Worm (Caenorhabditis elegans) whole organism, early embryonic: ENCODE results near the gene F23B12.4.

Experiments
- B0310.2 ChIP-seq: sonication (generic microtip); optimal IDR thresholded peaks from 2 replicates; lab custom pipeline; 2016; ENCODE audit warnings: mild to moderate bottlenecking, missing genetic modification characterization, missing compliant biosample characterization
- F13C5.2 ChIP-seq: sonication (generic microtip); optimal IDR thresholded peaks from 2 replicates; lab custom pipeline; 2017; ENCODE audit warnings: mild to moderate bottlenecking, missing genetic modification characterization, inconsistent platforms, missing compliant biosample characterization
- aly-1 ChIP-seq: sonication (generic microtip); optimal IDR thresholded peaks from 2 replicates; lab custom pipeline; 2016; ENCODE audit warnings: missing genetic modification characterization, missing compliant biosample characterization
- ama-1 ChIP-seq: fragments of 150-350 bp; optimal IDR thresholded peaks from 2 replicates; lab custom pipeline; 2014
- ceh-13 ChIP-seq: fragments of 200-800 bp; sonication (Bioruptor generic); optimal IDR thresholded peaks from 2 replicates; lab custom pipeline; 2018; ENCODE audit warnings: mild to moderate bottlenecking, missing genetic modification characterization, missing compliant biosample characterization
- ceh-36 ChIP-seq: sonication (generic microtip); optimal IDR thresholded peaks from 2 replicates; lab custom pipeline; 2016; ENCODE audit warnings: missing genetic modification characterization, inconsistent platforms, missing compliant biosample characterization
- ets-7 ChIP-seq: sonication (generic microtip); optimal IDR thresholded peaks from 2 replicates; lab custom pipeline; 2016; ENCODE audit warnings: missing genotype, missing genetic modification characterization, missing compliant biosample characterization
- flt-1 ChIP-seq: fragments of 200-800 bp; sonication (Bioruptor generic); IDR thresholded peaks from 2 replicates; pipeline ENCODE4 v1.3.6; 2022; ENCODE audit warnings: missing genetic modification characterization, missing compliant biosample characterization
- hmbx-1 ChIP-seq: sonication (generic microtip); optimal IDR thresholded peaks from 2 replicates; lab custom pipeline; 2016; ENCODE audit warnings: mild to moderate bottlenecking, missing genetic modification characterization, missing compliant biosample characterization
- hmg-4 ChIP-seq: fragments of 200-800 bp; sonication (Bioruptor generic); optimal IDR thresholded peaks from 2 replicates; lab custom pipeline; 2018; ENCODE audit warnings: mild to moderate bottlenecking, missing genetic modification characterization, missing compliant biosample characterization
- hnd-1 ChIP-seq: sonication (generic microtip); optimal IDR thresholded peaks from 2 replicates; lab custom pipeline; 2016; ENCODE audit warnings: missing genetic modification characterization, missing compliant biosample characterization
- pes-1 ChIP-seq: fragments of 200-800 bp; sonication (Bioruptor generic); IDR thresholded peaks from 2 replicates; pipeline ENCODE4 v1.3.6; 2022; ENCODE audit warnings: missing genetic modification reagents, missing genetic modification characterization, missing compliant biosample characterization
- scrt-1 ChIP-seq: fragments of 200-800 bp; sonication (Bioruptor generic); IDR thresholded peaks from 2 replicates; pipeline ENCODE4 v1.3.6; 2022; ENCODE audit warnings: missing genetic modification characterization, missing compliant biosample characterization
- sea-1 ChIP-seq: fragments of 200-800 bp; sonication (Bioruptor generic); conservative IDR thresholded peaks from 2 replicates; pipeline ENCODE4 v1.3.6; 2022; ENCODE audit warnings: missing genetic modification characterization, missing compliant biosample characterization
- tbx-11 ChIP-seq: fragments of 200-800 bp; sonication (Bioruptor generic); IDR thresholded peaks from 2 replicates; pipeline ENCODE4 v1.3.6; 2022; ENCODE audit warnings: missing genetic modification characterization, missing compliant biosample characterization
- tbx-37 ChIP-seq: fragments of 200-800 bp; sonication (Bioruptor generic); conservative IDR thresholded peaks from 2 replicates; pipeline ENCODE4 v1.3.6; 2022; ENCODE audit warnings: missing genetic modification reagents, missing genetic modification characterization, missing compliant biosample characterization
- tra-4 ChIP-seq: sonication (generic microtip); optimal IDR thresholded peaks from 2 replicates; lab custom pipeline; 2017; ENCODE audit warnings: missing genetic modification characterization, missing compliant biosample characterization

The F23B12.4 gene

ce11 chrV:14408774-14409173, 32.2 kb upstream of the F23B12.4 start, which contains the start of gene gnrr-2:
TSS of gene gnrr-2 (plus strand) at chrV:14409074.
- TF ChIP-seq B0310.2 (no peak), hmbx-1 (tag; lab: Kevin White, UChicago) (no peak), ets-7 (no peak), flt-1 (GFP tag; lab: Robert Waterston, UW) (no peak), ama-1 (lab: Kevin White, UChicago) (no peak), hnd-1 (tag; lab: Kevin White, UChicago) (no peak), scrt-1 (GFP tag; lab: Robert Waterston, UW) (no peak)

DNA sequence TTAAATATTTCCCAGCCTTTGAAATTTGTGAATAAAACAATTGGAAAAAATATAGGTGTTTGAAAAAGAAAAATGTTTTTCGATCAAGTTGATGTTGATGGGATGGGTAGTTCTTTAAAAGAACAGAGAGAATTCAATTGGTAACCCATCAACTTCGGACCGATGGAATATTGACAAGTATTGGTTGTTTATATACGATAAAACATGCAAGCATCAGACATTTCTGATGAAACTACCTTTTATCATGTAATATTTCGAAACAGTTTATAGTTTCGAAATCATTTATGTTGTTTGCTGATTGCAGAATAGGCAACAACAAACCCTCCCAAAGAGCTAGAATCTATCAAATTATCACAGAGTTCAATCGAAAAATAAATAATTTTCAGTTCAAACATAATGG, 31.0 kb upstream of the F23B12.4 start:
- TF ChIP-seq F13C5.2 (tag; lab: Kevin White, UChicago), result no peak
- no peak for TF ChIP-seq tbx-37 (GFP tag; lab: Robert Waterston, UW)
- no peak for TF ChIP-seq ceh-13 (GFP tag; lab: Kevin White, UChicago)
- TF ChIP-seq hnd-1 (tag; lab: Kevin White, UChicago), result no peak
- TF ChIP-seq aly-1 (tag; lab: Kevin White, UChicago), result no peak
- TF ChIP-seq pes-1 (GFP tag; lab: Robert Waterston, UW), result no peak
- no peak for TF ChIP-seq scrt-1 (GFP tag; lab: Robert Waterston, UW)
- no peak for TF ChIP-seq tbx-11
- TF ChIP-seq ceh-36 (tag; lab: Kevin White, UChicago), result no peak
- TF ChIP-seq hmbx-1 (tag; lab: Kevin White, UChicago), result no peak
- no peak for TF ChIP-seq B0310.2
- no peak for TF ChIP-seq tra-4 (tag; lab: Kevin White, UChicago)
- no peak for TF ChIP-seq sea-1
- TF ChIP-seq ama-1 (lab: Kevin White, UChicago), result no peak
- no peak for TF ChIP-seq hmg-4 (GFP tag; lab: Kevin White, UChicago)
- TF ChIP-seq flt-1 (GFP tag; lab: Robert Waterston, UW), result no peak
- no peak for TF ChIP-seq ets-7

DNA sequence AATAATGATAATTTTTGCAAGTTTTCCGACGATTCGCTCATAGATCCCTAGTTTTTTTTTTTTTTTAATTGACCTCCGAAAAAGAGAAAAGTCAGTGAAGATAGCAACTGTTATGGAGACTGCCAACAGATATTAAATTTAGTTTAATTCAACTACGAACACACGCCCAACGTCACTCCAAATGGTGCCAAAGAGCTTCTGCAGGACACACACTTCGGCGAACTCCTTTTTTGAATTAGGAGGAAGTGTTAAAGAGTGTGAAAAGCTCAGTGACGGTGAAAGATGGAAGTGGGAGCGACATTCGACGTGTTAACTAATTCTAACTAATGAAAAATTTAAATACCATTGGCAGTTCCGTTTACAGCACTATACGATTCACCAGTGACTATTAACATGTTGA, 29.0 kb upstream of the F23B12.4 start:
- TF ChIP-seq ceh-36 (tag; lab: Kevin White, UChicago) (no peak), hnd-1 (tag; lab: Kevin White, UChicago) (no peak), aly-1 (tag; lab: Kevin White, UChicago) (no peak), flt-1 (GFP tag; lab: Robert Waterston, UW) (no peak), tbx-37 (GFP tag; lab: Robert Waterston, UW) (no peak), ceh-13 (GFP tag; lab: Kevin White, UChicago) (no peak), ets-7 (no peak), scrt-1 (GFP tag; lab: Robert Waterston, UW) (no peak), sea-1 (no peak), ama-1 (lab: Kevin White, UChicago) (no peak), tbx-11 (no peak), hmbx-1 (tag; lab: Kevin White, UChicago) (no peak), tra-4 (tag; lab: Kevin White, UChicago) (no peak), hmg-4 (GFP tag; lab: Kevin White, UChicago) (no peak), pes-1 (GFP tag; lab: Robert Waterston, UW) (no peak), B0310.2 (no peak), F13C5.2 (tag; lab: Kevin White, UChicago) (no peak)

DNA sequence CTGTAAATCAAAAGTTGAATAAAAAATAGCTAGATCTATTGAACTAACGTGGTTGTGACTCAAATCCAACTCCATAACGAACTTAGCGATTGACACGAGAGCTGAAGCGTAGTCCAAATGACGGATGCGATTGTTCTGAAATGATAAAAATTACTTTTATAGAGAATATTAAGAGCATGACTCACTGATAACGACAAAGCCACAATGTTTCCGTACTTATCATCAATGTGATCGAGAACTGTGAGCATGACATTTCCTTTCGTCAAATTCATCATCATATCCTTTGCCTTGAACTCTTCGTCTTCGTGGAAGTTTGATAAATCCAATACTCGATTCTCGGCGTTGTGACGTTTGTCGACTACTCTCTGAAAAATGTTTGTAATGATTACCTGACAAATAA, 26.9 kb upstream of the F23B12.4 start:
- no peak for TF ChIP-seq flt-1 (GFP tag; lab: Robert Waterston, UW)
- TF ChIP-seq tra-4 (tag; lab: Kevin White, UChicago), result no peak

DNA sequence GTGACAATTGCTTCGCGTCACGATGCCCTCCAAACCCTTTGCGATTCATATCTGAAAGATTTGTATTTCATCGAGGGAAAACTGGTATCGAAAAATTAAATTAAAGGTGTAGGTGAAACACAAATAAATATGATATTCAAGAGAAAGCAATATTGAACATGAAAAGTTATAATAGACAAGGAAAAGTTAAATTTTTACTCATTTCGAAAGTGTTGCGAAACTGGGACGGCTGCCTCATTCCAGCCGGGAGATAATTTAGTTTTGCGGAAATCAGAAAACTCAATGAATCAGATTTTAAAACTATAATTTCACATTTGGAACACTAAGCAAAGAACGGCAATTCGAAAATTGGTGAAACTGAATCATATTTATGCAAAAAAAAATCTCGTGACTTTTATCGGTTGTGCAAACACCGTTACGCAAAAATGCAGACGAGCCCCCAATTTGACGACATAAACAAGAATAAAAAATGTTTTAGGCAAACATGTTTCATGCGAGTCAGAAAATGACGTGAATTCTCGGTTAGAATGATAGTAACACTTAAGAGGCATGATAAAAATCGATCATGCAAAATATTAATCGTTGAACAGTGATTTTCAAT, 25.9 kb upstream of the F23B12.4 start, which contains the start of the genes nxf-1 and C15H11.11:
TSS of gene nxf-1 (minus strand) at position 51 of the 601 bp plus-strand sequence.
TSS of gene C15H11.11 (plus strand) at position 536 of the 601 bp plus-strand sequence.
- TF ChIP-seq tbx-11, result no peak
- TF ChIP-seq F13C5.2 (tag; lab: Kevin White, UChicago), result peak; percentile 52
- no peak for TF ChIP-seq ama-1 (lab: Kevin White, UChicago)

ce11 chrV:14417735-14418134, 23.2 kb upstream of the F23B12.4 start, which contains the start of the genes nxf-2 and set-31:
TSS of gene nxf-2 (minus strand) at chrV:14417835.
TSS of gene set-31 (plus strand) at chrV:14417903.
- TF ChIP-seq sea-1, result no peak
- TF ChIP-seq B0310.2, result no peak
- no peak for TF ChIP-seq hnd-1 (tag; lab: Kevin White, UChicago)
- TF ChIP-seq scrt-1 (GFP tag; lab: Robert Waterston, UW), result no peak
- TF ChIP-seq F13C5.2 (tag; lab: Kevin White, UChicago), result no peak
- no peak for TF ChIP-seq hmg-4 (GFP tag; lab: Kevin White, UChicago)
- TF ChIP-seq ets-7, result no peak
- no peak for TF ChIP-seq flt-1 (GFP tag; lab: Robert Waterston, UW)
- no peak for TF ChIP-seq ceh-13 (GFP tag; lab: Kevin White, UChicago)
- no peak for TF ChIP-seq tbx-11
- TF ChIP-seq ama-1 (lab: Kevin White, UChicago), result no peak

ce11 chrV:14419855-14420254, 21.1 kb upstream of the F23B12.4 start:
- TF ChIP-seq F13C5.2 (tag; lab: Kevin White, UChicago) (no peak), tbx-37 (GFP tag; lab: Robert Waterston, UW) (no peak), hmg-4 (GFP tag; lab: Kevin White, UChicago) (no peak), ceh-36 (tag; lab: Kevin White, UChicago) (no peak), ceh-13 (GFP tag; lab: Kevin White, UChicago) (no peak), tbx-11 (no peak), aly-1 (tag; lab: Kevin White, UChicago) (no peak)

ce11 chrV:14421325-14421724, 19.6 kb upstream of the F23B12.4 start, which contains the start of gene dhs-22:
TSS of gene dhs-22 (minus strand) at chrV:14421440.
- TF ChIP-seq ceh-13 (GFP tag; lab: Kevin White, UChicago), result no peak
- TF ChIP-seq flt-1 (GFP tag; lab: Robert Waterston, UW), result no peak
- no peak for TF ChIP-seq hmg-4 (GFP tag; lab: Kevin White, UChicago)
- no peak for TF ChIP-seq sea-1
- TF ChIP-seq F13C5.2 (tag; lab: Kevin White, UChicago), result no peak
- TF ChIP-seq pes-1 (GFP tag; lab: Robert Waterston, UW), result no peak
- no peak for TF ChIP-seq tbx-37 (GFP tag; lab: Robert Waterston, UW)
- no peak for TF ChIP-seq scrt-1 (GFP tag; lab: Robert Waterston, UW)
- TF ChIP-seq B0310.2, result no peak
- no peak for TF ChIP-seq ets-7
- no peak for TF ChIP-seq ama-1 (lab: Kevin White, UChicago)
- TF ChIP-seq tbx-11, result no peak
- TF ChIP-seq hnd-1 (tag; lab: Kevin White, UChicago), result no peak
- TF ChIP-seq ceh-36 (tag; lab: Kevin White, UChicago), result no peak
- TF ChIP-seq aly-1 (tag; lab: Kevin White, UChicago), result no peak
- no peak for TF ChIP-seq hmbx-1 (tag; lab: Kevin White, UChicago)
- TF ChIP-seq tra-4 (tag; lab: Kevin White, UChicago), result no peak
